Worm (Caenorhabditis elegans) whole organism, L1 larva: ENCODE data around the gene srh-140.
"Not testable (repeated sequence)": the region's sequence is repeated elsewhere in the genome, so short reads cannot be mapped to it uniquely, and the experiment has no call there.

Source experiments
- F16B12.6 ChIP-seq: fragments of 150-350 bp; optimal IDR thresholded peaks from 2 replicates; lab custom pipeline; 2014; ENCODE audit warnings: missing biosample characterization, missing genetic modification characterization
- aha-1 ChIP-seq: fragments of 150-350 bp; optimal IDR thresholded peaks from 2 replicates; lab custom pipeline; 2014; ENCODE audit warnings: missing biosample characterization, missing genetic modification characterization
- ceh-63 ChIP-seq: fragments of 200-800 bp; sonication (Bioruptor generic); optimal IDR thresholded peaks from 2 replicates; lab custom pipeline; 2018; ENCODE audit warnings: mild to moderate bottlenecking, missing genetic modification characterization, missing compliant biosample characterization
- ceh-8 ChIP-seq: fragments of 200-800 bp; sonication (Bioruptor generic); optimal IDR thresholded peaks from 2 replicates; lab custom pipeline; 2018; ENCODE audit warnings: mild to moderate bottlenecking, missing genetic modification characterization, moderate library complexity, missing compliant biosample characterization
- ceh-88 ChIP-seq: fragments of 200-800 bp; sonication (Bioruptor generic); IDR thresholded peaks from 2 replicates; pipeline ENCODE4 v1.3.6; 2022; ENCODE audit warnings: missing genetic modification characterization, missing compliant biosample characterization
- ces-1 ChIP-seq: fragments of 150-350 bp; optimal IDR thresholded peaks from 2 replicates; lab custom pipeline; 2014; ENCODE audit warnings: missing biosample characterization, missing genetic modification reagents, missing genetic modification characterization
- dsc-1 ChIP-seq: sonication (generic microtip); optimal IDR thresholded peaks from 2 replicates; lab custom pipeline; 2016; ENCODE audit warnings: mild to moderate bottlenecking, missing genetic modification characterization, missing compliant biosample characterization
- efl-3 ChIP-seq: fragments of 200-800 bp; sonication (Bioruptor generic); optimal IDR thresholded peaks from 2 replicates; lab custom pipeline; 2018; ENCODE audit warnings: mild to moderate bottlenecking, missing genetic modification characterization, missing compliant biosample characterization
- elt-2 ChIP-seq: sonication (generic microtip); optimal IDR thresholded peaks from 2 replicates; lab custom pipeline; 2016; ENCODE audit warnings: missing genetic modification characterization, mild to moderate bottlenecking, inconsistent platforms, missing compliant biosample characterization, missing genetic modification reagents
- elt-3 ChIP-seq, 6 experiments: fragments of 150-350 bp in 1 of 6; sonication (generic microtip); optimal IDR thresholded peaks; 2 replicates each; lab custom pipeline; 2017 to 2018; ENCODE audit warnings: missing biosample characterization in 6 of 6, missing genetic modification characterization in 6 of 6, inconsistent platforms in 1 of 6
- fkh-8 ChIP-seq: sonication (generic microtip); optimal IDR thresholded peaks from 2 replicates; lab custom pipeline; 2016; ENCODE audit warnings: mild to moderate bottlenecking, missing genetic modification characterization, missing compliant biosample characterization
- hlh-17 ChIP-seq: fragments of 200-800 bp; sonication (Bioruptor generic); optimal IDR thresholded peaks from 2 replicates; lab custom pipeline; 2018; ENCODE audit warnings: missing genetic modification characterization, mild to moderate bottlenecking, missing compliant biosample characterization, moderate library complexity, borderline replicate concordance
- irx-1 ChIP-seq: sonication (generic microtip); optimal IDR thresholded peaks from 2 replicates; lab custom pipeline; 2016; ENCODE audit warnings: missing genetic modification characterization, missing compliant biosample characterization
- jun-1 ChIP-seq: fragments of 150-350 bp; optimal IDR thresholded peaks from 2 replicates; lab custom pipeline; 2014; ENCODE audit warnings: missing biosample characterization, missing genetic modification reagents, missing genetic modification characterization
- lin-14 ChIP-seq: fragments of 200-800 bp; sonication (Bioruptor generic); optimal IDR thresholded peaks from 2 replicates; lab custom pipeline; 2018; ENCODE audit warnings: mild to moderate bottlenecking, missing genetic modification characterization, moderate library complexity, missing compliant biosample characterization
- lin-39 ChIP-seq: fragments of 150-350 bp; optimal IDR thresholded peaks from 2 replicates; lab custom pipeline; 2014; ENCODE audit warnings: missing biosample characterization, missing genetic modification reagents, missing genetic modification characterization
- mab-9 ChIP-seq: fragments of 200-800 bp; sonication (Bioruptor generic); IDR thresholded peaks from 2 replicates; pipeline ENCODE4 v1.3.6; 2022; ENCODE audit warnings: missing genetic modification reagents, missing genetic modification characterization, missing compliant biosample characterization
- mef-2 ChIP-seq: fragments of 150-350 bp; optimal IDR thresholded peaks from 2 replicates; lab custom pipeline; 2014; ENCODE audit warnings: missing biosample characterization, missing genetic modification characterization
- nhr-12 ChIP-seq: sonication (generic microtip); optimal IDR thresholded peaks from 2 replicates; lab custom pipeline; 2017; ENCODE audit warnings: missing biosample characterization, missing genetic modification characterization
- nhr-28 ChIP-seq: fragments of 150-350 bp; optimal IDR thresholded peaks from 2 replicates; lab custom pipeline; 2014; ENCODE audit warnings: missing biosample characterization, missing genetic modification characterization
- nhr-47 ChIP-seq: sonication (generic microtip); optimal IDR thresholded peaks from 2 replicates; lab custom pipeline; 2016; ENCODE audit warnings: mild to moderate bottlenecking, missing genetic modification characterization, moderate library complexity, missing compliant biosample characterization
- nhr-76 ChIP-seq: sonication (generic microtip); optimal IDR thresholded peaks from 2 replicates; lab custom pipeline; 2017; ENCODE audit warnings: missing biosample characterization, missing genetic modification characterization
- rnt-1 ChIP-seq: sonication (generic microtip); optimal IDR thresholded peaks from 2 replicates; lab custom pipeline; 2016; ENCODE audit warnings: mild to moderate bottlenecking, missing genetic modification characterization, moderate library complexity, missing compliant biosample characterization
- snu-23 ChIP-seq: sonication (generic microtip); optimal IDR thresholded peaks from 2 replicates; lab custom pipeline; 2016; ENCODE audit warnings: missing genetic modification characterization, missing compliant biosample characterization
- sptf-1 ChIP-seq: fragments of 150-350 bp; optimal IDR thresholded peaks from 2 replicates; lab custom pipeline; 2014; ENCODE audit warnings: missing biosample characterization, missing genetic modification characterization
- sup-37 ChIP-seq: fragments of 200-800 bp; sonication (Bioruptor generic); optimal IDR thresholded peaks from 2 replicates; lab custom pipeline; 2018; ENCODE audit warnings: mild to moderate bottlenecking, missing genetic modification characterization, missing compliant biosample characterization
- swsn-7 ChIP-seq: sonication (generic microtip); optimal IDR thresholded peaks from 2 replicates; lab custom pipeline; 2016; ENCODE audit warnings: missing genetic modification characterization, missing compliant biosample characterization
- tlp-1 ChIP-seq: fragments of 150-350 bp; optimal IDR thresholded peaks from 2 replicates; lab custom pipeline; 2014; ENCODE audit warnings: missing biosample characterization, missing genetic modification characterization
- vab-15 ChIP-seq: sonication (generic microtip); optimal IDR thresholded peaks from 2 replicates; lab custom pipeline; 2017; ENCODE audit warnings: missing genotype, mild to moderate bottlenecking, missing genetic modification characterization, missing compliant biosample characterization

srh-140 gene

ce11 chrV:15748343-15748742 is 26.4 kb downstream of the srh-140 start, which contains the start of gene T23D5.8:
Gene T23D5.8 (minus strand): TSS chrV:15748443.
- TF ChIP-seq ceh-8 (GFP tag; lab: Kevin White, UChicago); mab-9 (GFP tag; lab: Robert Waterston, UW); nhr-12 (tag; lab: Kevin White, UChicago): not testable (repeated sequence)

ce11 chrV:15750130-15750529 is 28.1 kb downstream of the srh-140 start, which contains the start of gene str-6:
Gene str-6 (minus strand): TSS chrV:15750230.
- no peak for TF ChIP-seq rnt-1
- TF ChIP-seq swsn-7 (tag; lab: Kevin White, UChicago) = no peak
- TF ChIP-seq mab-9 (GFP tag; lab: Robert Waterston, UW) = no peak
- no peak for TF ChIP-seq nhr-47 (tag; lab: Kevin White, UChicago)
- TF ChIP-seq dsc-1 (tag; lab: Kevin White, UChicago) = no peak
- no peak for TF ChIP-seq mef-2 (tag; lab: Kevin White, UChicago)
- no peak for TF ChIP-seq elt-3 (tag; optimal IDR thresholded peaks at IDR 0.05; lab: Kevin White, UChicago)
- no peak for TF ChIP-seq sptf-1 (tag; lab: Kevin White, UChicago)
- TF ChIP-seq snu-23 (GFP tag; lab: Kevin White, UChicago) = no peak
- no peak for TF ChIP-seq lin-14
- no peak for TF ChIP-seq nhr-28 (tag; lab: Kevin White, UChicago)
- TF ChIP-seq ces-1 (GFP tag; lab: Kevin White, UChicago) = no peak

ce11 chrV:15752049-15752448 is 30.1 kb downstream of the srh-140 start, which contains the start of gene str-43:
Gene str-43 (minus strand): TSS chrV:15752149.
- TF ChIP-seq fkh-8 (tag; lab: Kevin White, UChicago) = no peak
- no peak for TF ChIP-seq tlp-1 (tag; lab: Kevin White, UChicago)
- no peak for TF ChIP-seq lin-14
- TF ChIP-seq ceh-63 (GFP tag; lab: Kevin White, UChicago) = no peak
- TF ChIP-seq jun-1 = no peak
- TF ChIP-seq elt-2 = no peak
- TF ChIP-seq sup-37 (GFP tag; lab: Kevin White, UChicago) = no peak
- TF ChIP-seq nhr-47 (tag; lab: Kevin White, UChicago) = no peak
- no peak for TF ChIP-seq F16B12.6 (tag; lab: Kevin White, UChicago)
- TF ChIP-seq ceh-88 (GFP tag; lab: Robert Waterston, UW) = no peak
- TF ChIP-seq irx-1 (tag; lab: Kevin White, UChicago) = no peak

- not testable (repeated sequence) for TF ChIP-seq aha-1 (tag; lab: Kevin White, UChicago); efl-3 (GFP tag; lab: Kevin White, UChicago); hlh-17 (GFP tag; lab: Kevin White, UChicago)
Observed at ce11 chrV:15752941-15753340, 31.0 kb downstream of the srh-140 start, which contains the start of gene str-5. Gene str-5 (plus strand): TSS chrV:15753241.

ce11 chrV:15754731-15755130 is 32.7 kb downstream of the srh-140 start, which contains the start of gene str-8:
Gene str-8 (plus strand): TSS chrV:15755031.
- not testable (repeated sequence) for TF ChIP-seq vab-15, fkh-8, F16B12.6 (tag; lab: Kevin White, UChicago)

ce11 chrV:15757645-15758044 is 35.7 kb downstream of the srh-140 start:
- TF ChIP-seq lin-39 (tag; lab: Kevin White, UChicago) (no peak), nhr-76 (tag; lab: Kevin White, UChicago) (no peak), irx-1 (tag; lab: Kevin White, UChicago) (no peak)
